Worm (Caenorhabditis elegans): ENCODE results near the gene K04C2.8.

Gene K04C2.8

DNA sequence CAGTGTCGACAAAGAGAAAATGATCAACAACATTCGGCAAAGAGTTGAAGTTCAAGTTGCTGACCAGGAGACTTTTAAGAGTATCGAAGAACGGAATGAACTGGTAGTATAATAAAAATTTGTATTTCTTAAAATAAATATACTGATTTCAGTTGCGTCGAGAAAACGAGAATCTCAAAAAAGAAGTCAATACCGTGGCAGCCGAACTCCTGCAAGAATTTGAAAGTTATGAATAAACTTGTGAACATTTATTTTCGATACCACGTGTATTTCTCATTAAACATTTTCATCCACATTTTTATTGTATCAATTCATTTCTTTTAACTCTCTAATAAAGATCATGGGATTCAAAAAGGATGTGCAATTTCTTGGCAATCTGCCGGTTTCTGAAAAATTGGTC, at the start of gene K04C2.8:
TSS of gene K04C2.8 (plus strand) at position 301 of the 400 bp plus-strand sequence.
- no peak for TF ChIP-seq W03F9.2 (tag; optimal IDR thresholded peaks at IDR 0.05)
- TF ChIP-seq dao-5 (tag; optimal IDR thresholded peaks at IDR 0.05), result no peak
- no peak for TF ChIP-seq him-1 (tag; optimal IDR thresholded peaks at IDR 0.05)

DNA sequence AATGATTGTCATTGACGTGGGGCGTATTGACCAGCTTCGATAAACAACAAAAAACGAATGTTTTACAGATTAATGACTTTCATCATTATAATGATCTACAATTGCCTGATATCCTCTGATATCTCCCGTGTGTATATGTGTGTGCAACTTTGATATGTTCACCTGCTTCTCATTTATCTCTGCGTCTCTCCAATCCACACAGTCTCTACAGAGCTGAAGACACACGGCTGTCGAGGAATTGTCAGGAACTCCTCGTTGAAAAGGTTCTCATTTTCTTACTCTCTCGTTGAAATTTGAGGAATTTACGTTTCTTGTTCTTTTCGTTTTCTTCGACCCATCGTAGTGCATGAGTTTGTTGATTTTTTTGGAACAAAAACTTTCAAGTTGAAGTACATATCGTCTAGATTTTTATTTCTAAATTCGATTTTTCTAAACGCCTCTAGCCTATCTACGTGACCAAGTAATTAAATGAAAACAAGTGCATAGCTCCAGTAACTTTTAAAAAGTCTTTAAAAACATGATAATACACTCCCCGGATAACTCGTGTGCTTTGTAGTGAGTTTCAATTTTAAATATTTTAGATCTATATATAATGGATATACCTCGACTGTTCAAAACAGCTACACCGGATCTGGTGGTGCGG, 49.6 kb upstream of the K04C2.8 start, which contains the start of gene ten-1:
TSS of gene ten-1 (plus strand) at position 593 of the 643 bp plus-strand sequence.
- TF ChIP-seq W03F9.2 (tag; optimal IDR thresholded peaks at IDR 0.05), result no peak
- no peak for TF ChIP-seq dao-5 (tag; optimal IDR thresholded peaks at IDR 0.05)
- TF ChIP-seq him-1 (tag; optimal IDR thresholded peaks at IDR 0.05), result no peak

DNA sequence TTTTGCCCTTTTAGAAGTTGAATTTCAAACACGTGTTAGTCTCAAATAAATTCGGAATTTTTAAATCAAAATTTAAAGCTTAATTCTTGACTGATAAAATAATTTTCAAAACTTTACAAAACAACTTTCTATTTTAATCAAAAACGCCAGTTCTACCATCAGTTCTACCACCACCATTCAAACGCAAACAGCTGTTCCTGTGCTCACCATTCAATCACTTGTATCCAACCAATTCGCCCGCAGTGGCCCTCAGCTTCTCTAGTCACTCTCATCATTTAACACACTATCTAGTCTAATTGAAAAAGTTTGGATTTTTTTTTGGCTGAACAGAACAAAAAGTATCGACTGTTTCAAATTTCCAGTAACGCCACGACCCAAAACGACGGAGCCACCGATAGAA, 47.3 kb upstream of the K04C2.8 start:
- TF ChIP-seq him-1 (tag; optimal IDR thresholded peaks at IDR 0.05) (no peak), dao-5 (tag; optimal IDR thresholded peaks at IDR 0.05) (no peak), W03F9.2 (tag; optimal IDR thresholded peaks at IDR 0.05) (no peak)

- TF ChIP-seq dao-5 (tag; optimal IDR thresholded peaks at IDR 0.05), result no peak
- TF ChIP-seq W03F9.2 (tag; optimal IDR thresholded peaks at IDR 0.05), result no peak
- no peak for TF ChIP-seq him-1 (tag; optimal IDR thresholded peaks at IDR 0.05)
Measured at ce11 chrIII:6826137-6826536, 44.0 kb upstream of the K04C2.8 start.

DNA sequence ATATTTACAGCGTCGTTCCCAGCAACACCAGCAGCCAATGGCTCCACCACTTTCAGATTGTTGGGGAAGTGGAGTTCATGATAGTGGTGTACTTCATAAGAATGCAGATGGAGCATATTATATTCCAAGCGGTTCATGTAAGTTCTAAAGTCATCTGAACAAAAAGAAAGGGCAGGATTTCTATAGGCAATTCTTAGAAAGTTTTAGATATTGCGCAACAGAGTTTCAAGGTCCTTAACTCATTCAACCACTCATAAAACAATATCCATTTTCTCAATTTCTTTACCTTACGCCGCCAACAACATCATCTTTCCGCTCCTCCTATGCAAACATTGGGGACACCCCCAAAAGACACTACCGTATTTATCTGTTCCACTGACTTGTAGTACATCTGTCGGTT, 38.8 kb upstream of the K04C2.8 start:
- no peak for TF ChIP-seq W03F9.2 (tag; optimal IDR thresholded peaks at IDR 0.05)
- no peak for TF ChIP-seq him-1 (tag; optimal IDR thresholded peaks at IDR 0.05)
- TF ChIP-seq dao-5 (tag; optimal IDR thresholded peaks at IDR 0.05), result no peak

- no peak for TF ChIP-seq W03F9.2 (tag; optimal IDR thresholded peaks at IDR 0.05)
- no peak for TF ChIP-seq dao-5 (tag; optimal IDR thresholded peaks at IDR 0.05)
- TF ChIP-seq him-1 (tag; optimal IDR thresholded peaks at IDR 0.05), result no peak
Measured at ce11 chrIII:6837320-6837719, 32.8 kb upstream of the K04C2.8 start.

DNA sequence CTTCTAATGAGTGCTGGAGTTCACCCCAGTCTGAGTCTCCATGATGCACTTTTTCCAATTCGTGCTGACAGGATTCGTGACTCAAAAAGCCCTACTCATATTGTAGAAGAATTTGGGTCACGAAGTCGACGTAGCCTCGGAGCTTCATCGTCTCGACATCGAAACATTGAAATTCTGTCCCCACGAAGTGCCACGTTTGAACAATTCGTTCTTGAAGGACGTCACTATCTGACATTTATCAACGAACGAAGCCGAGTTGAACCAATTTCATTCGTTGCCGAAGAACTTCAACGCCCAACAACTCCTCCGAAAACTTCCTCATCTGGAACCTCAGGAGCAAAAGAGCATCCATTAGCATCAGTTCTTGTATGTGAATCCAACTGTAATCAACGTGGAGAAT, 31.0 kb upstream of the K04C2.8 start:
- TF ChIP-seq him-1 (tag; optimal IDR thresholded peaks at IDR 0.05), result no peak
- no peak for TF ChIP-seq W03F9.2 (tag; optimal IDR thresholded peaks at IDR 0.05)
- no peak for TF ChIP-seq dao-5 (tag; optimal IDR thresholded peaks at IDR 0.05)

ce11 chrIII:6848654-6849204, 21.4 kb upstream of the K04C2.8 start, which contains the start of gene dhhc-5:
TSS of gene dhhc-5 (minus strand) at chrIII:6849059.
- TF ChIP-seq W03F9.2 (tag; optimal IDR thresholded peaks at IDR 0.05) (no peak), dao-5 (tag; optimal IDR thresholded peaks at IDR 0.05) (no peak), him-1 (tag; optimal IDR thresholded peaks at IDR 0.05) (no peak)

- TF ChIP-seq W03F9.2 (tag; optimal IDR thresholded peaks at IDR 0.05), result no peak
- no peak for TF ChIP-seq dao-5 (tag; optimal IDR thresholded peaks at IDR 0.05)
- TF ChIP-seq him-1 (tag; optimal IDR thresholded peaks at IDR 0.05), result no peak
Measured at ce11 chrIII:6850255-6850654, 19.8 kb upstream of the K04C2.8 start, which contains the start of gene srv-1. TSS of gene srv-1 (plus strand) at chrIII:6850385.

ce11 chrIII:6856709-6857108, 13.4 kb upstream of the K04C2.8 start, which contains the start of gene zak-1:
TSS of gene zak-1 (minus strand) at chrIII:6856809.
- no peak for TF ChIP-seq dao-5 (tag; optimal IDR thresholded peaks at IDR 0.05)
- no peak for TF ChIP-seq him-1 (tag; optimal IDR thresholded peaks at IDR 0.05)
- TF ChIP-seq W03F9.2 (tag; optimal IDR thresholded peaks at IDR 0.05), result no peak

- TF ChIP-seq him-1 (tag; optimal IDR thresholded peaks at IDR 0.05) (no peak), dao-5 (tag; optimal IDR thresholded peaks at IDR 0.05) (no peak), W03F9.2 (tag; optimal IDR thresholded peaks at IDR 0.05) (no peak)
Measured at ce11 chrIII:6857390-6857848, 12.7 kb upstream of the K04C2.8 start.

ce11 chrIII:6859482-6859881, 10.6 kb upstream of the K04C2.8 start, which contains the start of gene clec-158:
TSS of gene clec-158 (minus strand) at chrIII:6859582.
- no peak for TF ChIP-seq W03F9.2 (tag; optimal IDR thresholded peaks at IDR 0.05)
- TF ChIP-seq dao-5 (tag; optimal IDR thresholded peaks at IDR 0.05), result no peak
- TF ChIP-seq him-1 (tag; optimal IDR thresholded peaks at IDR 0.05), result no peak

DNA sequence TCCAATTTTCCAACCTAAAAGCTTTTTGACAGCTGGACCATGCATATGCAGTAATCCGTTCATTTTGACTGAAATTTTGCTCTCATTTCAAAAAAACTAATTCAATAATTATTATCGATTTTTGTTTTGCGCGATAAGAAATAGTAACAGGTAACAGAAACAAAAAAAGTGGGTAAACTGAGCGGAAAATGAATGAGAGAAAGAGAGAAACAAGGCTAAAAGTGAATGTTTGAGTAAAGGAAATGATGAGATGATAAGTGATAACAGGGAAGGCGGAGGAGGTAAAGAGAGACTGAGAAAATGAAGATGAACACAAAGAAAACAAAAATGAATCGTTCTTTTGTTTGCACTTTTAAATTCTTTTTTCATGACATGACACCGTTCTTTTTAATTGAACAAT, 6.2 kb upstream of the K04C2.8 start, which contains the start of gene sma-3:
TSS of gene sma-3 (minus strand) at position 68 of the 400 bp plus-strand sequence.
- no peak for TF ChIP-seq W03F9.2 (tag; optimal IDR thresholded peaks at IDR 0.05)
- no peak for TF ChIP-seq dao-5 (tag; optimal IDR thresholded peaks at IDR 0.05)
- TF ChIP-seq him-1 (tag; optimal IDR thresholded peaks at IDR 0.05), result no peak

DNA sequence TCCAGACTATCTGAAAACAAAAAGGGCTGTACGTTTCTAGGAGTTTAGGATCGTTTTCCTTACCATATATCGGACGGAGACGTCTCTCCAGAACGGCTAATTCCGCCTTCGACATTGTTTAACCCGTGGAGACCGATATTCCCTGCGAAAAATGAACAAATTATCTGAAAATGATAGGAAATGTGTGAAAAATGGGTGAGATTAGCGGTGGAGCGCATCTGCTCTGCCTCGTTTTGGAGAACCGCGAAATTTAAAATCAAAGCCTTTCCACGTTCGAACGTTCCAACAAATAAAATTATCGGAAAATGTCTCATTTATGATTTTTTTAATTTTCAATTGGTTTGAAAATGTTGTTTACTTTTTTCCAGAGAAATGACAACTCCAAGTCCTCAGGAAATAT, 828 bp upstream of the K04C2.8 start, which contains the start of the genes cra-1 and kbp-1:
TSS of gene cra-1 (minus strand) at position 193 of the 400 bp plus-strand sequence.
TSS of gene kbp-1 (plus strand) at position 366 of the 400 bp plus-strand sequence.
- TF ChIP-seq him-1 (tag; optimal IDR thresholded peaks at IDR 0.05) (no peak), W03F9.2 (tag; optimal IDR thresholded peaks at IDR 0.05) (no peak), dao-5 (tag; optimal IDR thresholded peaks at IDR 0.05) (no peak)

Measured in whole organism, L4/young adult.